Fruit fly (Drosophila melanogaster) whole organism, adult: ENCODE data around the gene CG1774.

Experiments used
- CG33017 ChIP-seq: fragments of 200-800 bp; sonication (Bioruptor generic); optimal IDR thresholded peaks from 2 replicates; lab custom pipeline; 2018; ENCODE audit warnings: missing biosample characterization, mild to moderate bottlenecking, missing genetic modification characterization, moderate library complexity
- CG5204 ChIP-seq: fragments of 200-800 bp; sonication (Bioruptor generic); optimal IDR thresholded peaks from 2 replicates; lab custom pipeline; 2016; ENCODE audit warnings: missing biosample characterization, missing genetic modification characterization
- CG7045 ChIP-seq: fragments of 200-800 bp; sonication (Bioruptor generic); optimal IDR thresholded peaks from 2 replicates; lab custom pipeline; 2017; ENCODE audit warnings: missing biosample characterization, mild to moderate bottlenecking, missing genetic modification characterization
- Crg-1 ChIP-seq: fragments of 200-800 bp; sonication (Bioruptor generic); optimal IDR thresholded peaks from 2 replicates; lab custom pipeline; 2016; ENCODE audit warnings: missing biosample characterization, missing genetic modification characterization
- Hr96 ChIP-seq: fragments of 200-800 bp; sonication (Bioruptor generic); optimal IDR thresholded peaks from 2 replicates; lab custom pipeline; 2016; ENCODE audit warnings: missing biosample characterization, missing genetic modification characterization
- Mnt ChIP-seq: fragments of 200-800 bp; sonication (Bioruptor generic); optimal IDR thresholded peaks from 2 replicates; lab custom pipeline; 2016; ENCODE audit warnings: missing biosample characterization, mild to moderate bottlenecking, missing genetic modification characterization
- bab1 ChIP-seq: fragments of 200-800 bp; sonication (Bioruptor generic); optimal IDR thresholded peaks from 3 replicates; lab custom pipeline; 2019; ENCODE audit warnings: missing biosample characterization, mild to moderate bottlenecking, missing genetic modification characterization, moderate library complexity
- cic ChIP-seq: fragments of 200-800 bp; sonication (Bioruptor generic); optimal IDR thresholded peaks from 2 replicates; lab custom pipeline; 2017; ENCODE audit warnings: missing biosample characterization, mild to moderate bottlenecking, missing genetic modification characterization, moderate library complexity
- toe ChIP-seq: fragments of 200-800 bp; sonication (Bioruptor generic); optimal IDR thresholded peaks from 2 replicates; lab custom pipeline; 2016; ENCODE audit warnings: missing biosample characterization, missing genetic modification characterization

DNA sequence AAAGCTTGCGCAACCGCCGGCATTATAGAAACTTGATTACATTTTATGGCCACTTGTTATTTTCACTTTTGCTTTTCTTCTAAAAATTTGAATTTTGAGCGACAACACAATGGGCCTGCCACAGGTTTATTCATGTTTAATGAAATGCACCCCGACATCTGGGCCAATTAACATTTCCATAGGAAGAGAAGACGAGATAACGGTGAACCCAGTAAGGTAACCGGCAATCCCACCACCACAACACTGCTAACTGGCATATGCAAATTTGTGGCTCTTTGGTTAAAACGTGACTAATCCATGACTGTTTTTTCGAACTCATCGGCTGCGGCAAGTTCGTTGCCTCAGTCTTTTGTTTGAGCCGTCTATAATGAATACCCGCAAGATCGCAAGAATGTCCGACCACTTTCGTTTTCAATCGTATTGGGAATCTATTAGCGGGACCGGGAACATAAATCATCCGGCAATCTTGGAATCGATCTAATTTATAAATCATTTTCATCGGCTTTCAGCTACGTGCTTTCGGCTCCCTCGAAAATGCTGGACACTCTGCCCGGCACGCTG is 33.8 kb upstream of the CG1774 start:
- TF ChIP-seq Hr96 (no peak), CG33017 (tag; lab: Kevin White, UChicago) (no peak), CG5204 (GFP tag; lab: Kevin White, UChicago) (no peak), cic (no peak), Crg-1 (GFP tag; lab: Kevin White, UChicago) (no peak), Mnt (no peak), CG7045 (GFP tag; lab: Kevin White, UChicago) (no peak), toe (GFP tag; lab: Kevin White, UChicago) (no peak), bab1 (no peak)
